Worm (Caenorhabditis elegans) whole organism, L1 larva: ENCODE measurements around the gene srw-84.
A peak's percentile ranks its signal among the peaks of the same experiment; 100 is the strongest.

Experiments
- Y116A8C.19 ChIP-seq: sonication (generic microtip); optimal IDR thresholded peaks from 2 replicates; lab custom pipeline; 2016; ENCODE audit warnings: missing compliant biosample characterization, missing genetic modification characterization, borderline replicate concordance
- aly-2 ChIP-seq: fragments of 150-350 bp; optimal IDR thresholded peaks from 2 replicates; lab custom pipeline; 2014; ENCODE audit warnings: missing biosample characterization, missing genetic modification characterization
- ceh-82 ChIP-seq, 3 experiments: fragments of 150-350 bp in 1 of 3; sonication (generic microtip) in 2 of 3; optimal IDR thresholded peaks; 2 replicates each; lab custom pipeline; 2014 to 2017; ENCODE audit warnings: missing biosample characterization in 3 of 3, missing genetic modification characterization in 3 of 3
- ceh-90 ChIP-seq: sonication (generic microtip); optimal IDR thresholded peaks from 2 replicates; lab custom pipeline; 2016; ENCODE audit warnings: missing genetic modification characterization, missing compliant biosample characterization
- efl-1 ChIP-seq, 4 experiments: fragments of 150-350 bp; optimal IDR thresholded peaks in 3 of 4; peaks in 1 of 4; 1 replicate in 1 of 4; 2 replicates in 3 of 4; lab custom pipeline; 2014; ENCODE audit warnings: missing biosample characterization in 2 of 4, missing genetic modification characterization in 2 of 4, missing genetic modification reagents in 2 of 4
- elt-3 ChIP-seq, 6 experiments: fragments of 150-350 bp in 1 of 6; sonication (generic microtip); optimal IDR thresholded peaks; 2 replicates each; lab custom pipeline; 2017 to 2018; ENCODE audit warnings: missing biosample characterization in 6 of 6, missing genetic modification characterization in 6 of 6, inconsistent platforms in 1 of 6
- ets-5 ChIP-seq: fragments of 200-800 bp; sonication (Bioruptor generic); IDR thresholded peaks from 2 replicates; pipeline ENCODE4 v1.3.6; 2022; ENCODE audit warnings: missing genetic modification characterization, missing compliant biosample characterization
- fkh-10 ChIP-seq: sonication (generic microtip); optimal IDR thresholded peaks from 2 replicates; lab custom pipeline; 2017; ENCODE audit warnings: missing biosample characterization, missing genetic modification reagents, missing genetic modification characterization
- grh-1 ChIP-seq: fragments of 200-800 bp; sonication (Bioruptor generic); IDR thresholded peaks from 2 replicates; pipeline ENCODE4 v1.3.6; 2022; ENCODE audit warnings: missing genetic modification reagents, missing genetic modification characterization, missing compliant biosample characterization
- hpl-2 ChIP-seq: fragments of 150-350 bp; optimal IDR thresholded peaks from 2 replicates; lab custom pipeline; 2014; ENCODE audit warnings: missing biosample characterization, missing genetic modification reagents, missing genetic modification characterization
- isw-1 ChIP-seq: fragments of 200-800 bp; sonication (Bioruptor generic); IDR thresholded peaks from 2 replicates; pipeline ENCODE4 v1.3.6; 2022; ENCODE audit warnings: missing genetic modification characterization, missing compliant biosample characterization
- lin-13 ChIP-seq: fragments of 150-350 bp; optimal IDR thresholded peaks from 2 replicates; lab custom pipeline; 2014; ENCODE audit warnings: missing biosample characterization, missing genetic modification reagents, missing genetic modification characterization
- lin-14 ChIP-seq: fragments of 200-800 bp; sonication (Bioruptor generic); optimal IDR thresholded peaks from 2 replicates; lab custom pipeline; 2018; ENCODE audit warnings: mild to moderate bottlenecking, missing genetic modification characterization, moderate library complexity, missing compliant biosample characterization
- lin-15B ChIP-seq: fragments of 150-350 bp; sonication (generic microtip); optimal IDR thresholded peaks from 3 replicates; lab custom pipeline; 2014; ENCODE audit warnings: missing biosample characterization, missing genetic modification characterization
- lin-39 ChIP-seq: fragments of 150-350 bp; optimal IDR thresholded peaks from 2 replicates; lab custom pipeline; 2014; ENCODE audit warnings: missing biosample characterization, missing genetic modification reagents, missing genetic modification characterization
- lir-3 ChIP-seq: sonication (generic microtip); optimal IDR thresholded peaks from 2 replicates; lab custom pipeline; 2016; ENCODE audit warnings: mild to moderate bottlenecking, missing genetic modification characterization, moderate library complexity, missing compliant biosample characterization; ENCODE audit not compliant: poor library complexity
- mab-9 ChIP-seq: fragments of 200-800 bp; sonication (Bioruptor generic); IDR thresholded peaks from 2 replicates; pipeline ENCODE4 v1.3.6; 2022; ENCODE audit warnings: missing genetic modification reagents, missing genetic modification characterization, missing compliant biosample characterization
- mdl-1 ChIP-seq, 2 experiments: fragments of 150-350 bp; optimal IDR thresholded peaks; 2 replicates each; lab custom pipeline; 2014 to 2017; ENCODE audit warnings: missing biosample characterization in 2 of 2, missing genetic modification characterization in 2 of 2, inconsistent platforms in 1 of 2
- mef-2 ChIP-seq: fragments of 150-350 bp; optimal IDR thresholded peaks from 2 replicates; lab custom pipeline; 2014; ENCODE audit warnings: missing biosample characterization, missing genetic modification characterization
- mep-1 ChIP-seq: fragments of 150-350 bp; optimal IDR thresholded peaks from 2 replicates; lab custom pipeline; 2014; ENCODE audit warnings: missing biosample characterization, missing genetic modification characterization
- nhr-12 ChIP-seq: sonication (generic microtip); optimal IDR thresholded peaks from 2 replicates; lab custom pipeline; 2017; ENCODE audit warnings: missing biosample characterization, missing genetic modification characterization
- nhr-20 ChIP-seq: sonication (generic microtip); optimal IDR thresholded peaks from 2 replicates; lab custom pipeline; 2016; ENCODE audit warnings: mild to moderate bottlenecking, missing genetic modification characterization, missing compliant biosample characterization
- nhr-237 ChIP-seq: fragments of 150-350 bp; optimal IDR thresholded peaks from 2 replicates; lab custom pipeline; 2014; ENCODE audit warnings: missing biosample characterization, missing genetic modification characterization
- nhr-85 ChIP-seq: sonication (generic microtip); peaks from one replicate; lab custom pipeline; 2016; ENCODE audit warnings: missing genetic modification characterization, inconsistent platforms, missing compliant biosample characterization
- skn-1 ChIP-seq: fragments of 150-350 bp; optimal IDR thresholded peaks from 2 replicates; lab custom pipeline; 2014; ENCODE audit warnings: missing biosample characterization, missing genetic modification characterization
- snpc-4 ChIP-seq: fragments of 150-350 bp; optimal IDR thresholded peaks from 2 replicates; lab custom pipeline; 2014; ENCODE audit warnings: missing biosample characterization, missing genetic modification characterization
- snu-23 ChIP-seq: sonication (generic microtip); optimal IDR thresholded peaks from 2 replicates; lab custom pipeline; 2016; ENCODE audit warnings: missing genetic modification characterization, missing compliant biosample characterization
- sup-37 ChIP-seq: fragments of 200-800 bp; sonication (Bioruptor generic); optimal IDR thresholded peaks from 2 replicates; lab custom pipeline; 2018; ENCODE audit warnings: mild to moderate bottlenecking, missing genetic modification characterization, missing compliant biosample characterization
- tbx-2 ChIP-seq: sonication (generic microtip); optimal IDR thresholded peaks from 2 replicates; lab custom pipeline; 2016; ENCODE audit warnings: missing genetic modification characterization, missing compliant biosample characterization
- tlp-1 ChIP-seq: fragments of 150-350 bp; optimal IDR thresholded peaks from 2 replicates; lab custom pipeline; 2014; ENCODE audit warnings: missing biosample characterization, missing genetic modification characterization
- unc-30 ChIP-seq: sonication (generic microtip); optimal IDR thresholded peaks from 2 replicates; lab custom pipeline; 2017; ENCODE audit warnings: missing biosample characterization, missing genetic modification characterization
- unc-62 ChIP-seq: fragments of 150-350 bp; optimal IDR thresholded peaks from 2 replicates; lab custom pipeline; 2014; ENCODE audit warnings: missing biosample characterization, missing genetic modification reagents, missing genetic modification characterization
- unc-86 ChIP-seq: sonication (generic microtip); optimal IDR thresholded peaks from 2 replicates; lab custom pipeline; 2016; ENCODE audit warnings: missing genetic modification characterization, missing compliant biosample characterization
- zag-1 ChIP-seq: fragments of 150-350 bp; optimal IDR thresholded peaks from 2 replicates; lab custom pipeline; 2014; ENCODE audit warnings: missing biosample characterization, missing genetic modification characterization
- ztf-11 ChIP-seq, 2 experiments: sonication (generic microtip); optimal IDR thresholded peaks; 2 replicates each; lab custom pipeline; 2016 to 2017; ENCODE audit warnings: missing genetic modification characterization in 2 of 2, missing biosample characterization in 1 of 2, missing compliant biosample characterization in 1 of 2

The srw-84 gene

ce11 chrV:19394750-19395149 lies 13.7 kb downstream of the srw-84 start, which contains the start of gene C25F9.8:
Gene C25F9.8, plus strand, starts transcription at chrV:19395050.
- TF ChIP-seq ets-5 (no peak), tlp-1 (tag; lab: Kevin White, UChicago) (no peak), efl-1 (optimal IDR thresholded peaks at IDR 0.05; lab: Kevin White, UChicago) (no peak), efl-1 (GFP tag; optimal IDR thresholded peaks at IDR 0.05 in 1 of 2; lab: Kevin White, UChicago) (peak in 1 of 2 experiments; percentile 62), aly-2 (tag; lab: Kevin White, UChicago) (no peak)

ce11 chrV:19396576-19397313 lies 15.7 kb downstream of the srw-84 start:
- TF ChIP-seq mep-1 (tag; lab: Kevin White, UChicago), result no peak
- TF ChIP-seq grh-1 (GFP tag; lab: Robert Waterston, UW), result no peak
- TF ChIP-seq nhr-85 (tag; lab: Kevin White, UChicago), result peak; percentile 42
- TF ChIP-seq efl-1 (optimal IDR thresholded peaks at IDR 0.05; lab: Kevin White, UChicago), result no peak
- peak in 1 of 2 experiments; percentile 52 for TF ChIP-seq efl-1 (GFP tag; optimal IDR thresholded peaks at IDR 0.05 in 1 of 2; lab: Kevin White, UChicago)
- TF ChIP-seq lir-3 (tag; lab: Kevin White, UChicago), result no peak

- TF ChIP-seq fkh-10 (GFP tag; lab: Kevin White, UChicago) (no peak), tbx-2 (tag; lab: Kevin White, UChicago) (no peak), nhr-12 (tag; lab: Kevin White, UChicago) (no peak), lin-15B (tag; lab: Kevin White, UChicago) (no peak), mab-9 (GFP tag; lab: Robert Waterston, UW) (no peak), lin-13 (GFP tag; lab: Kevin White, UChicago) (no peak), skn-1 (tag; lab: Kevin White, UChicago) (no peak), nhr-237 (tag; lab: Kevin White, UChicago) (no peak), sup-37 (no peak), nhr-20 (tag; lab: Kevin White, UChicago) (no peak), ceh-82 (tag; optimal IDR thresholded peaks at IDR 0.05; lab: Kevin White, UChicago) (no peak), unc-62 (GFP tag; lab: Kevin White, UChicago) (no peak), ceh-90 (tag; lab: Kevin White, UChicago) (no peak), lin-14 (no peak), mef-2 (tag; lab: Kevin White, UChicago) (no peak), lir-3 (tag; lab: Kevin White, UChicago) (no peak)
Observed at ce11 chrV:19398396-19398795, 17.3 kb downstream of the srw-84 start.

ce11 chrV:19398882-19399281 lies 17.8 kb downstream of the srw-84 start, which contains the start of gene C25F9.13:
Gene C25F9.13, minus strand, starts transcription at chrV:19398982.
- TF ChIP-seq zag-1 (tag; lab: Kevin White, UChicago), result no peak
- no peak for TF ChIP-seq unc-86
- TF ChIP-seq mdl-1 (tag; optimal IDR thresholded peaks at IDR 0.05; lab: Kevin White, UChicago), result no peak
- no peak for TF ChIP-seq unc-30 (tag; lab: Kevin White, UChicago)
- no peak for TF ChIP-seq hpl-2 (GFP tag; lab: Kevin White, UChicago)
- no peak for TF ChIP-seq nhr-85 (tag; lab: Kevin White, UChicago)
- no peak for TF ChIP-seq isw-1 (GFP tag; lab: Robert Waterston, UW)
- no peak for TF ChIP-seq ztf-11 (tag; optimal IDR thresholded peaks at IDR 0.05; lab: Kevin White, UChicago)
- TF ChIP-seq lin-39, result no peak
- TF ChIP-seq elt-3 (tag; optimal IDR thresholded peaks at IDR 0.05; lab: Kevin White, UChicago), result no peak
- no peak for TF ChIP-seq snpc-4 (tag; lab: Kevin White, UChicago)
- no peak for TF ChIP-seq snu-23 (GFP tag; lab: Kevin White, UChicago)
- TF ChIP-seq Y116A8C.19, result no peak
